Worm (Caenorhabditis elegans) whole organism, L1 larva: ENCODE data around the gene B0507.1.
A peak's percentile ranks its signal among the peaks of the same experiment; 100 is the strongest.

Experiments
- C04F5.9 ChIP-seq: sonication (generic microtip); optimal IDR thresholded peaks from 2 replicates; lab custom pipeline; 2016; ENCODE audit warnings: missing genetic modification characterization, missing compliant biosample characterization
- F16B12.6 ChIP-seq: fragments of 150-350 bp; optimal IDR thresholded peaks from 2 replicates; lab custom pipeline; 2014; ENCODE audit warnings: missing biosample characterization, missing genetic modification characterization
- fkh-10 ChIP-seq: sonication (generic microtip); optimal IDR thresholded peaks from 2 replicates; lab custom pipeline; 2017; ENCODE audit warnings: missing biosample characterization, missing genetic modification reagents, missing genetic modification characterization
- lsy-2 ChIP-seq, 2 experiments: fragments of 150-350 bp; optimal IDR thresholded peaks; 2 replicates each; lab custom pipeline; 2014; ENCODE audit warnings: missing biosample characterization in 2 of 2, missing genetic modification characterization in 2 of 2
- pag-3 ChIP-seq: sonication (generic microtip); optimal IDR thresholded peaks from 2 replicates; lab custom pipeline; 2017; ENCODE audit warnings: missing genetic modification characterization, mild to moderate bottlenecking, missing compliant biosample characterization, antibody characterized with exemption, borderline replicate concordance; ENCODE audit not compliant: insufficient read depth
- zip-4 ChIP-seq: fragments of 200-800 bp; sonication (Bioruptor generic); optimal IDR thresholded peaks from 2 replicates; lab custom pipeline; 2018; ENCODE audit warnings: mild to moderate bottlenecking, missing genetic modification characterization, moderate library complexity, missing compliant biosample characterization

DNA sequence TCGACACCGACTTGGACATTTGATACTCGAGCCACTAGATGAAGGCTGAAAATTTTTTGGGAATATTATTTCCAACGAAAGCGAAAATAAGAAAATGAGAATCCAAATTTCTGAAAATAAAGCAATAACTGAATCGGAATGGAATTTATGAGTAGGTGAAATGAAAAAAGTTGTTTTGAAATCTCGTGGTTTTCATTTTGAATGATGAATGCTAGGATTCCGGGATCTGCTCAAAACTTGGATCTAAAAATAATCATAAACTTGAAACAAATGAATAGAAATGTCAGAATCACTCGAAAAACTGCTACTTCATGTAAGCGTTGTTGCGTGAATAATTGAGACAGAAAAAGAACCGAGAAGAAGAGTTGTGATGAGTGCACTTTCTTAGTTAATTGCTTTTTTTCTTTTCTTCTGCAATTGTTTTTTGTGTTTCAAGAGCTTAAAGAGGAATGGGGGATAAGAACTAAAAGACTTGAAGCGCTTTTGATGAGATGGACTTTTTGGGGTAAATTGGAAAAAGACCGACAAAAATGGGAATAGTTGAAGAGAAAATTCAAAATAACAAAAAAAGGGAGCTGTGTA is 24.7 kb downstream of the B0507.1 start, which contains the start of gene magu-2:
- TF ChIP-seq C04F5.9 (tag; lab: Kevin White, UChicago), result no peak
- TF ChIP-seq pag-3, result no peak
- TF ChIP-seq F16B12.6, result no peak
- no peak for TF ChIP-seq lsy-2 (tag; optimal IDR thresholded peaks at IDR 0.05; lab: Kevin White, UChicago)
- no peak for TF ChIP-seq zip-4 (GFP tag; lab: Kevin White, UChicago)
- peak; percentile 84 for TF ChIP-seq fkh-10
